Worm (Caenorhabditis elegans): ENCODE results near the gene Y11D7A.3.
"Not testable (repeated sequence)": the region's sequence is repeated elsewhere in the genome, so short reads cannot be mapped to it uniquely, and the experiment has no call there.

- TF ChIP-seq him-1, dao-5, W03F9.2 (tag; optimal IDR thresholded peaks at IDR 0.05): not testable (repeated sequence)
Observed at ce11 chrIV:9194524-9194923, 38.4 kb upstream of the Y11D7A.3 start, which contains the start of gene C46C2.7.

Data from whole organism, L4/young adult.